Fruit fly (Drosophila melanogaster) whole organism, pupa: ENCODE data around the gene Rh7.

Source experiments
- CG10348 ChIP-seq: fragments of 200-800 bp; sonication (Bioruptor generic); IDR thresholded peaks from 2 replicates; pipeline ENCODE4 v1.3.6; 2022; ENCODE audit warnings: missing biosample characterization, missing genetic modification characterization
- CG12605 ChIP-seq: fragments of 200-800 bp; sonication (Bioruptor generic); IDR thresholded peaks from 2 replicates; pipeline ENCODE4 v1.3.6; 2022; ENCODE audit warnings: missing biosample characterization, missing genetic modification characterization
- CG13204 ChIP-seq: fragments of 200-800 bp; sonication (Bioruptor generic); optimal IDR thresholded peaks from 2 replicates; lab custom pipeline; 2018; ENCODE audit warnings: missing biosample characterization, mild to moderate bottlenecking, missing genetic modification characterization, moderate library complexity
- CG32121 ChIP-seq: fragments of 200-800 bp; sonication (Bioruptor generic); IDR thresholded peaks from 2 replicates; pipeline ENCODE4 v1.3.6; 2022; ENCODE audit warnings: missing biosample characterization, missing genetic modification characterization
- CG34367 ChIP-seq: fragments of 200-800 bp; sonication (Bioruptor generic); optimal IDR thresholded peaks from 2 replicates; lab custom pipeline; 2018; ENCODE audit warnings: missing biosample characterization, mild to moderate bottlenecking, missing genetic modification characterization
- CG4496 ChIP-seq: fragments of 200-800 bp; sonication (Bioruptor generic); IDR thresholded peaks from 3 replicates; pipeline ENCODE4 v1.3.6; 2022; ENCODE audit warnings: missing biosample characterization, missing genetic modification characterization
- CG8159 ChIP-seq: fragments of 200-800 bp; sonication (Bioruptor generic); optimal IDR thresholded peaks from 3 replicates; lab custom pipeline; 2018; ENCODE audit warnings: missing biosample characterization, mild to moderate bottlenecking, missing genetic modification characterization, moderate library complexity
- CG8301 ChIP-seq: fragments of 200-800 bp; sonication (Bioruptor generic); optimal IDR thresholded peaks from 2 replicates; lab custom pipeline; 2018; ENCODE audit warnings: missing biosample characterization, mild to moderate bottlenecking, missing genetic modification characterization
- CG9948 ChIP-seq: fragments of 200-800 bp; sonication (Bioruptor generic); optimal IDR thresholded peaks from 2 replicates; lab custom pipeline; 2018; ENCODE audit warnings: missing biosample characterization, mild to moderate bottlenecking, missing genetic modification characterization, moderate library complexity
- D1 ChIP-seq: fragments of 200-800 bp; sonication (Bioruptor generic); optimal IDR thresholded peaks from 2 replicates; lab custom pipeline; 2018; ENCODE audit warnings: missing biosample characterization, mild to moderate bottlenecking, missing genetic modification characterization, moderate library complexity
- Ets98B ChIP-seq: fragments of 200-800 bp; sonication (Bioruptor generic); IDR thresholded peaks from 2 replicates; pipeline ENCODE4 v1.3.6; 2022; ENCODE audit warnings: missing biosample characterization, missing genetic modification characterization
- gl ChIP-seq: fragments of 200-800 bp; sonication (Bioruptor generic); optimal IDR thresholded peaks from 2 replicates; lab custom pipeline; 2018; ENCODE audit warnings: missing biosample characterization, mild to moderate bottlenecking, missing genetic modification characterization
- rn ChIP-seq: fragments of 200-800 bp; sonication (Bioruptor generic); IDR thresholded peaks from 2 replicates; pipeline ENCODE4 v1.3.6; 2022; ENCODE audit warnings: missing biosample characterization, missing genetic modification characterization

DNA sequence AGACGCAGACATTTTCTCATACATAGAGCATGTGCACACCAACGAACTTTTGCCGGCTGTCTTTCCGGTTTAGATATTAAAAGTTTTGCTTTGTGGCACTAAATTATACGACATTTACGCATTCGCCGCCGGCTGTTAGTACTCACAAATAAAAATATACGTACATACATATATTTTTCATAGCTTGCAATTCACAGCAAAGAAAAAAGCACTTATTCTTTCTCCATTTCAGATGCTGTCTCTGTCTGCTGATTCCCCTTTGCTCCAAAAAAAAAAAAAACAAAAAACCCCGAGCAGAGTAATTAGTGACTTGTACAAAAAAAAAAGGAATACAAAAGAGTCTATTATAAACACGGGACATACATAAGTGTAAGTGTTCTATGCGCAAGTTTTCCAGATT lies 2.0 kb upstream of the Rh7 start, which contains the start of gene CAH2:
- no peak for TF ChIP-seq CG13204 (GFP tag; lab: Kevin White, UChicago)
- no peak for TF ChIP-seq CG32121 (GFP tag; lab: Robert Waterston, UW)
- no peak for TF ChIP-seq D1 (tag; lab: Kevin White, UChicago)
- TF ChIP-seq gl (tag; lab: Kevin White, UChicago) = no peak
- no peak for TF ChIP-seq CG8301
- TF ChIP-seq Ets98B = no peak
- TF ChIP-seq CG9948 (tag; lab: Kevin White, UChicago) = no peak
- TF ChIP-seq CG34367 (tag; lab: Kevin White, UChicago) = no peak
- TF ChIP-seq rn (GFP tag; lab: Robert Waterston, UW) = no peak
- no peak for TF ChIP-seq CG4496 (GFP tag; lab: Robert Waterston, UW)
- TF ChIP-seq CG12605 = no peak
- TF ChIP-seq CG8159 (tag; lab: Kevin White, UChicago) = no peak
- no peak for TF ChIP-seq CG10348 (GFP tag; lab: Robert Waterston, UW)
